Worm (Caenorhabditis elegans): ENCODE data around the gene W07G4.8.

DNA sequence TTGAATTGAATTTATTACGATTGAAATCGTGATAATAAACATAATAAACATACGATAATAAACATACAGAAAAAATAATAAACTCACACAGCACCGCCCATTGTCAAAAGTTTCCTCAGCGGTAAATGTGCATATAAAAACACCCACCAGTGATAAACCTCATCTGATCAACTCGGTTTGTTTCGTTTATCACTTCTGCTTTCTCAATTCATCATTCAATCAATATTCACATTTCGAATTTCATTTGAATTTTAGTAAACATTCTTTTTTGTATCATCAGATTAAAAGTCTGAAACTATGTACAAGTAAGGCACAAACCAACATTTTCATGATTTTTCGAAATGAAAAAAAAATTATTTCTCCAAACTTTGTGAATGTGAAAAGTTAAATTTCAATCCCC lies 36.2 kb downstream of the W07G4.8 start, which contains the start of gene try-10:
- TF ChIP-seq elt-4 (tag; optimal IDR thresholded peaks at IDR 0.05): no peak
- TF ChIP-seq unc-55 (GFP tag; optimal IDR thresholded peaks at IDR 0.05): no peak
- no peak for TF ChIP-seq ama-1 (optimal IDR thresholded peaks at IDR 0.05)
- no peak for TF ChIP-seq ztf-16 (tag; optimal IDR thresholded peaks at IDR 0.05)
- no peak for TF ChIP-seq Y22D7AL.16 (tag; optimal IDR thresholded peaks at IDR 0.05)
- no peak for TF ChIP-seq pax-1 (tag; optimal IDR thresholded peaks at IDR 0.05)
- no peak for TF ChIP-seq nfya-1 (tag; optimal IDR thresholded peaks at IDR 0.05)
- TF ChIP-seq rnt-1 (tag; optimal IDR thresholded peaks at IDR 0.05): no peak
- no peak for TF ChIP-seq unc-86 (tag; optimal IDR thresholded peaks at IDR 0.05)

All from whole organism, late embryonic.